Worm (Caenorhabditis elegans): ENCODE data around the gene prp-40.

DNA sequence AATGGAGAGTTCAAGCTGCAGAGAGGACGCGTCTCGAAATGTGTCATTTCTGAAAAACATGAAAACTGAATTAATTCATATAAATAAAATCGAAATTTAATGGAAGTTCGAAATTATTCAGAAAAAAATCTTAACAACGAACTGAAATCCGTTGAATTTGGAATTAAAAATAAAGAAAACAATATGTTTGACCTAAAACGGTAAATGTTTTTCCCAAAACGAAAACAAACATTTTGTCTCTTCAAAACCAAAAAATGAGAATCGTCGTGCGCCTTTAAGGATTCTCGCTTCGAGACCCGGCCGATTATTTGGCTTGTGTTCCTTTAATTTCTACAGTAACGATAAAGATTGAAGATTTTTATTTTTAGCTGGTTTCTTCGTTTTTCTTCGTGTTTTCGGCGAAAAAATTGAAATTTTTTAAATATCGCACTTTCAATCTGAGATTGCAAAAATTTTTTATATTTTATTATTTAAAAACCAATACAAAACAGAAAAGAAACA is 37.6 kb downstream of the prp-40 start, which contains the start of gene C48B4.7:
- TF ChIP-seq snpc-1.1 (tag; optimal IDR thresholded peaks at IDR 0.05; ENCODE audit: insufficient read depth) (no peak), B0336.3 (GFP tag; IDR thresholded peaks at IDR 0.05) (no peak), bed-1 (GFP tag; IDR thresholded peaks at IDR 0.05) (no peak), pbrm-1 (GFP tag; IDR thresholded peaks at IDR 0.05) (no peak), hlh-12 (tag; optimal IDR thresholded peaks at IDR 0.05) (no peak), madf-10 (tag; optimal IDR thresholded peaks at IDR 0.05) (no peak), K12H6.12 (tag; optimal IDR thresholded peaks at IDR 0.05) (no peak), attf-6 (GFP tag; IDR thresholded peaks at IDR 0.05) (no peak), F37B4.10 (GFP tag; IDR thresholded peaks at IDR 0.05) (no peak), lin-40 (tag; optimal IDR thresholded peaks at IDR 0.05) (no peak), ama-1 (optimal IDR thresholded peaks at IDR 0.05) (no peak), ama-1 (GFP tag; optimal IDR thresholded peaks at IDR 0.05) (no peak), pha-4 (tag; optimal IDR thresholded peaks at IDR 0.05) (no peak), zfh-2 (GFP tag; conservative IDR thresholded peaks at IDR 0.05) (no peak), let-607 (tag; optimal IDR thresholded peaks at IDR 0.05) (no peak)

Data from whole organism, young adult.